Fruit fly (Drosophila melanogaster) whole organism, embryonic: ENCODE data around the gene Nup107.

Source experiments
- B-H1 ChIP-seq: fragments of 200-800 bp; sonication (Bioruptor generic); IDR thresholded peaks from 3 replicates; pipeline ENCODE4 v1.3.6; 2022; ENCODE audit warnings: missing biosample characterization, missing genetic modification characterization
- CG10462 ChIP-seq: fragments of 200-800 bp; sonication (Bioruptor generic); optimal IDR thresholded peaks from 2 replicates; lab custom pipeline; 2016; ENCODE audit warnings: missing biosample characterization, missing genetic modification characterization
- CG13775 ChIP-seq: fragments of 200-800 bp; sonication (Bioruptor generic); optimal IDR thresholded peaks from 3 replicates; lab custom pipeline; 2017; ENCODE audit warnings: missing biosample characterization, mild to moderate bottlenecking, missing genetic modification characterization
- CG16813 ChIP-seq: fragments of 200-800 bp; sonication (Bioruptor generic); IDR thresholded peaks from 3 replicates; pipeline ENCODE4 v1.3.6; 2022; ENCODE audit warnings: missing biosample characterization, missing genetic modification characterization; ENCODE audit not compliant: partially characterized antibody
- CG17359 ChIP-seq: fragments of 200-800 bp; sonication (Bioruptor generic); optimal IDR thresholded peaks from 3 replicates; lab custom pipeline; 2018; ENCODE audit warnings: missing biosample characterization, mild to moderate bottlenecking, missing genetic modification characterization, moderate library complexity
- CG18619 ChIP-seq: fragments of 200-800 bp; sonication (Bioruptor generic); optimal IDR thresholded peaks from 3 replicates; lab custom pipeline; 2017; ENCODE audit warnings: missing biosample characterization, mild to moderate bottlenecking, missing genetic modification characterization
- CG18764 ChIP-seq: fragments of 200-800 bp; sonication (Bioruptor generic); optimal IDR thresholded peaks from 3 replicates; lab custom pipeline; 2016; ENCODE audit warnings: missing biosample characterization, missing genetic modification characterization
- CG3281 ChIP-seq: fragments of 200-800 bp; sonication (Bioruptor generic); optimal IDR thresholded peaks from 3 replicates; lab custom pipeline; 2017; ENCODE audit warnings: missing biosample characterization, mild to moderate bottlenecking, missing genetic modification characterization
- CG3407 ChIP-seq: fragments of 200-800 bp; sonication (Bioruptor generic); optimal IDR thresholded peaks from 2 replicates; lab custom pipeline; 2018; ENCODE audit warnings: missing biosample characterization, mild to moderate bottlenecking, missing genetic modification characterization
- CG4404 ChIP-seq: fragments of 200-800 bp; sonication (Bioruptor generic); IDR thresholded peaks from 2 replicates; pipeline ENCODE4 v1.3.6; 2022; ENCODE audit warnings: missing biosample characterization, missing genetic modification characterization
- CG6272 ChIP-seq: fragments of 200-800 bp; sonication (Bioruptor generic); IDR thresholded peaks from 2 replicates; pipeline ENCODE4 v1.3.6; 2022; ENCODE audit warnings: missing biosample characterization, missing genetic modification characterization
- CG6854 ChIP-seq: fragments of 200-800 bp; sonication (Bioruptor generic); optimal IDR thresholded peaks from 3 replicates; lab custom pipeline; 2017; ENCODE audit warnings: missing biosample characterization, mild to moderate bottlenecking, missing genetic modification characterization
- CG7372 ChIP-seq: fragments of 200-800 bp; sonication (Bioruptor generic); IDR thresholded peaks from 2 replicates; pipeline ENCODE4 v1.3.6; 2022; ENCODE audit warnings: missing biosample characterization, missing genetic modification characterization
- CG8924 ChIP-seq: fragments of 200-800 bp; optimal IDR thresholded peaks from 3 replicates; lab custom pipeline; 2019; ENCODE audit warnings: missing biosample characterization, mild to moderate bottlenecking, missing genetic modification characterization, moderate library complexity
- CG9797 ChIP-seq: fragments of 200-800 bp; sonication (Bioruptor generic); optimal IDR thresholded peaks from 3 replicates; lab custom pipeline; 2018; ENCODE audit warnings: missing biosample characterization, mild to moderate bottlenecking, missing genetic modification characterization
- CoRest ChIP-seq: fragments of 200-800 bp; sonication (Bioruptor generic); optimal IDR thresholded peaks from 3 replicates; lab custom pipeline; 2018; ENCODE audit warnings: missing biosample characterization, mild to moderate bottlenecking, missing genetic modification characterization, moderate library complexity
- Dbx ChIP-seq: fragments of 200-800 bp; sonication (Bioruptor generic); IDR thresholded peaks from 3 replicates; pipeline ENCODE4 v1.3.6; 2022; ENCODE audit warnings: missing biosample characterization, missing genetic modification characterization
- Deaf1 ChIP-seq: fragments of 200-800 bp; optimal IDR thresholded peaks from 3 replicates; lab custom pipeline; 2019; ENCODE audit warnings: missing biosample characterization, mild to moderate bottlenecking, missing genetic modification characterization, moderate library complexity
- H15 ChIP-seq: fragments of 200-800 bp; sonication (Bioruptor generic); IDR thresholded peaks from 3 replicates; pipeline ENCODE4 v1.3.6; 2022; ENCODE audit warnings: missing biosample characterization, missing genetic modification characterization
- HLHmδ ChIP-seq: fragments of 200-800 bp; sonication (Bioruptor generic); optimal IDR thresholded peaks from 2 replicates; lab custom pipeline; 2018; ENCODE audit warnings: missing biosample characterization, mild to moderate bottlenecking, missing genetic modification characterization, moderate library complexity
- Hey ChIP-seq: fragments of 200-800 bp; sonication (Bioruptor generic); optimal IDR thresholded peaks from 3 replicates; lab custom pipeline; 2018; ENCODE audit warnings: missing biosample characterization, mild to moderate bottlenecking, missing genetic modification characterization
- Hr51 ChIP-seq, 2 experiments: fragments of 200-800 bp; sonication (Bioruptor generic); optimal IDR thresholded peaks; 2 replicates in 1 of 2; 3 replicates in 1 of 2; lab custom pipeline; 2016 to 2018; ENCODE audit warnings: missing biosample characterization in 2 of 2, missing genetic modification characterization in 2 of 2, mild to moderate bottlenecking in 1 of 2, moderate library complexity in 1 of 2
- Lim3 ChIP-seq: fragments of 200-800 bp; sonication (Bioruptor generic); IDR thresholded peaks from 2 replicates; pipeline ENCODE4 v1.3.6; 2022; ENCODE audit warnings: missing biosample characterization, missing genetic modification characterization
- Mad ChIP-seq: fragments of 200-800 bp; sonication (Bioruptor generic); optimal IDR thresholded peaks from 2 replicates; lab custom pipeline; 2016; ENCODE audit warnings: missing biosample characterization, missing genetic modification characterization
- Nf-YA ChIP-seq: fragments of 200-800 bp; sonication (Bioruptor generic); IDR thresholded peaks from 2 replicates; pipeline ENCODE4 v1.3.6; 2022; ENCODE audit warnings: missing biosample characterization, missing genetic modification characterization
- NfI ChIP-seq: fragments of 200-800 bp; sonication (Bioruptor generic); optimal IDR thresholded peaks from 3 replicates; lab custom pipeline; 2018; ENCODE audit warnings: missing biosample characterization, mild to moderate bottlenecking, missing genetic modification characterization, moderate library complexity
- Stat92E ChIP-seq, 3 experiments: fragments of >200 bp in 2 of 3; fragments of 200-800 bp in 1 of 3; sonication (Bioruptor generic) in 1 of 3; optimal IDR thresholded peaks; 2 replicates each; lab custom pipeline; 2017 to 2019; ENCODE audit warnings: missing biosample characterization in 3 of 3, missing genetic modification characterization in 3 of 3, mild to moderate bottlenecking in 1 of 3, moderate library complexity in 1 of 3
- bigmax ChIP-seq: fragments of 200-800 bp; sonication (Bioruptor generic); optimal IDR thresholded peaks from 2 replicates; lab custom pipeline; 2018; ENCODE audit warnings: missing biosample characterization, mild to moderate bottlenecking, missing genetic modification characterization
- cato ChIP-seq: fragments of 200-800 bp; sonication (Bioruptor generic); optimal IDR thresholded peaks from 2 replicates; lab custom pipeline; 2016; ENCODE audit warnings: missing biosample characterization, missing genetic modification characterization, borderline replicate concordance
- chif ChIP-seq, 2 experiments: fragments of 200-800 bp; sonication (Bioruptor generic); optimal IDR thresholded peaks; 3 replicates each; lab custom pipeline; 2016; ENCODE audit warnings: missing biosample characterization in 2 of 2, missing genetic modification characterization in 2 of 2
- croc ChIP-seq: fragments of 200-800 bp; sonication (Bioruptor generic); conservative IDR thresholded peaks from 3 replicates; pipeline ENCODE4 v1.3.6; 2022; ENCODE audit warnings: missing biosample characterization, missing genetic modification characterization
- dati ChIP-seq: fragments of 200-800 bp; sonication (Bioruptor generic); IDR thresholded peaks from 2 replicates; pipeline ENCODE4 v1.3.6; 2022; ENCODE audit warnings: missing biosample characterization, missing genetic modification characterization
- gce ChIP-seq: fragments of 200-800 bp; sonication (Bioruptor generic); IDR thresholded peaks from 3 replicates; pipeline ENCODE4 v1.3.6; 2022; ENCODE audit warnings: missing biosample characterization, missing genetic modification characterization
- gcm2 ChIP-seq: fragments of 200-800 bp; sonication (Bioruptor generic); optimal IDR thresholded peaks from 2 replicates; lab custom pipeline; 2016; ENCODE audit warnings: missing biosample characterization, missing genetic modification characterization
- gfzf ChIP-seq: fragments of 200-800 bp; sonication (Bioruptor generic); optimal IDR thresholded peaks from 2 replicates; lab custom pipeline; 2016; ENCODE audit warnings: missing biosample characterization, mild to moderate bottlenecking, missing genetic modification characterization, moderate library complexity
- klu ChIP-seq: fragments of 200-800 bp; sonication (Bioruptor generic); IDR thresholded peaks from 2 replicates; pipeline ENCODE4 v1.3.6; 2022; ENCODE audit warnings: missing biosample characterization, missing genetic modification characterization
- lola ChIP-seq, 3 experiments: fragments of >200 bp in 2 of 3; fragments of 200-800 bp in 1 of 3; sonication (Bioruptor generic) in 1 of 3; optimal IDR thresholded peaks; 2 replicates each; lab custom pipeline; 2017 to 2019; ENCODE audit warnings: missing biosample characterization in 3 of 3, missing genetic modification characterization in 3 of 3, mild to moderate bottlenecking in 1 of 3, moderate library complexity in 1 of 3
- luna ChIP-seq: fragments of 200-800 bp; sonication (Bioruptor generic); optimal IDR thresholded peaks from 2 replicates; lab custom pipeline; 2016; ENCODE audit warnings: missing biosample characterization, missing genetic modification characterization
- mam ChIP-seq: fragments of 200-800 bp; sonication (Bioruptor generic); optimal IDR thresholded peaks from 3 replicates; lab custom pipeline; 2016; ENCODE audit warnings: missing biosample characterization, missing genetic modification characterization
- nom ChIP-seq: fragments of 200-800 bp; sonication (Bioruptor generic); optimal IDR thresholded peaks from 2 replicates; lab custom pipeline; 2017; ENCODE audit warnings: missing biosample characterization, missing genetic modification characterization, mild to moderate bottlenecking, moderate library complexity, missing genetic modification reagents
- org-1 ChIP-seq: fragments of 200-800 bp; sonication (Bioruptor generic); optimal IDR thresholded peaks from 2 replicates; lab custom pipeline; 2017; ENCODE audit warnings: missing biosample characterization, missing genetic modification characterization
- pan ChIP-seq, 4 experiments: fragments of >200 bp in 3 of 4; fragments of 200-800 bp in 1 of 4; sonication (Bioruptor generic) in 1 of 4; optimal IDR thresholded peaks in 3 of 4; IDR thresholded peaks in 1 of 4; 2 replicates each; pipeline versions ENCODE4 v1.3.6 to Lab custom; 2017 to 2022; ENCODE audit warnings: missing biosample characterization in 2 of 4, missing genetic modification characterization in 2 of 4, mixed read lengths in 1 of 4
- peb ChIP-seq: fragments of 200-800 bp; sonication (Bioruptor generic); IDR thresholded peaks from 2 replicates; pipeline ENCODE4 v1.3.6; 2022; ENCODE audit warnings: missing biosample characterization, missing genetic modification characterization
- pfk ChIP-seq: fragments of 200-800 bp; sonication (Bioruptor generic); optimal IDR thresholded peaks from 2 replicates; lab custom pipeline; 2018; ENCODE audit warnings: missing biosample characterization, mild to moderate bottlenecking, missing genetic modification characterization, moderate library complexity
- phol ChIP-seq: fragments of 200-800 bp; sonication (Bioruptor generic); optimal IDR thresholded peaks from 3 replicates; lab custom pipeline; 2018; ENCODE audit warnings: missing biosample characterization, mild to moderate bottlenecking, missing genetic modification characterization, moderate library complexity
- ssp ChIP-seq: fragments of 200-800 bp; sonication (Bioruptor generic); IDR thresholded peaks from 2 replicates; pipeline ENCODE4 v1.3.6; 2022; ENCODE audit warnings: missing biosample characterization, missing genetic modification characterization
- sug ChIP-seq: fragments of 200-800 bp; optimal IDR thresholded peaks from 2 replicates; lab custom pipeline; 2019; ENCODE audit warnings: missing biosample characterization, mild to moderate bottlenecking, missing genetic modification characterization, moderate library complexity
- tx ChIP-seq: fragments of 200-800 bp; sonication (Bioruptor generic); optimal IDR thresholded peaks from 2 replicates; lab custom pipeline; 2016; ENCODE audit warnings: missing biosample characterization, missing genetic modification characterization
- wdn ChIP-seq: fragments of 200-800 bp; sonication (Bioruptor generic); IDR thresholded peaks from 2 replicates; pipeline ENCODE4 v1.3.6; 2022; ENCODE audit warnings: missing biosample characterization, missing genetic modification characterization

The Nup107 gene

dm6 chr2L:10732343-10732808 is 3.5 kb downstream of the Nup107 start, which contains the start of the genes EMC3 and Dpy-30L1 (continued):
- TF ChIP-seq CG13775 (GFP tag; lab: Kevin White, UChicago) = peak; percentile 70
- TF ChIP-seq bigmax (GFP tag; lab: Kevin White, UChicago) = no peak
- TF ChIP-seq H15 = no peak
- no peak for TF ChIP-seq CG18619 (GFP tag; lab: Kevin White, UChicago)
- TF ChIP-seq pan (optimal IDR thresholded peaks at IDR 0.05; lab: Kevin White, UChicago) = no peak
- TF ChIP-seq pan (GFP tag; optimal IDR thresholded peaks at IDR 0.05 in 1 of 2, IDR thresholded peaks at IDR 0.05 in 1 of 2) = peak in 1 of 2 experiments; percentile 53
- TF ChIP-seq CG3281 (GFP tag; lab: Kevin White, UChicago) = no peak
- TF ChIP-seq CG6854 (GFP tag; lab: Kevin White, UChicago) = no peak
- TF ChIP-seq gfzf (GFP tag; lab: Kevin White, UChicago) = peak; percentile 7
- TF ChIP-seq sug (tag; lab: Kevin White, UChicago) = no peak
- TF ChIP-seq chif (GFP tag; optimal IDR thresholded peaks at IDR 0.05; lab: Kevin White, UChicago) = peak in 1 of 2 experiments; percentile 44
- TF ChIP-seq org-1 (GFP tag; lab: Kevin White, UChicago) = no peak
- no peak for TF ChIP-seq HLHmδ (GFP tag; lab: Kevin White, UChicago)
- peak; percentile 12 for TF ChIP-seq gcm2 (GFP tag; lab: Kevin White, UChicago)
- TF ChIP-seq Hr51 (GFP tag; optimal IDR thresholded peaks at IDR 0.05; lab: Kevin White, UChicago) = peak in 1 of 2 experiments; percentile 30
- TF ChIP-seq B-H1 = no peak
- TF ChIP-seq CG3407 (GFP tag; lab: Kevin White, UChicago) = no peak
- TF ChIP-seq CoRest = peak; percentile 74
- no peak for TF ChIP-seq Lim3 (GFP tag; lab: Robert Waterston, UW)
- peak; percentile 12; the same call in 1 of the 2 replicates for TF ChIP-seq klu
- peak; percentile 55 for TF ChIP-seq mam
- TF ChIP-seq lola (GFP tag; optimal IDR thresholded peaks at IDR 0.05; lab: Kevin White, UChicago) = peak in 1 of 3 experiments; percentile 50
- TF ChIP-seq CG10462 (GFP tag; lab: Kevin White, UChicago) = no peak
- peak; percentile 68 for TF ChIP-seq phol (tag; lab: Kevin White, UChicago)
- TF ChIP-seq Mad (GFP tag; lab: Kevin White, UChicago) = no peak
- TF ChIP-seq Nf-YA (GFP tag; lab: Robert Waterston, UW) = no peak
- TF ChIP-seq dati (GFP tag; lab: Robert Waterston, UW) = no peak
- TF ChIP-seq peb = no peak
- no peak for TF ChIP-seq cato (GFP tag; lab: Kevin White, UChicago)
- peak; percentile 75 for TF ChIP-seq Dbx (GFP tag; lab: Robert Waterston, UW)
- no peak for TF ChIP-seq Deaf1 (tag; lab: Kevin White, UChicago)
- no peak for TF ChIP-seq wdn (GFP tag; lab: Robert Waterston, UW)
- no peak for TF ChIP-seq CG9797
- no peak for TF ChIP-seq CG8924
- no peak for TF ChIP-seq Stat92E (GFP tag; optimal IDR thresholded peaks at IDR 0.05; lab: Kevin White, UChicago)
- TF ChIP-seq CG18764 (GFP tag; lab: Kevin White, UChicago) = peak; percentile 18
- TF ChIP-seq CG4404 (GFP tag; lab: Robert Waterston, UW) = no peak
- peak; percentile 59 for TF ChIP-seq CG17359
- 0 out of 2 replicates have a peak, but pooled peaks have one; percentile 23 for TF ChIP-seq CG7372 (GFP tag; lab: Robert Waterston, UW)
- peak; percentile 19; the same call in 1 of the 2 replicates for TF ChIP-seq ssp
- TF ChIP-seq nom (GFP tag; lab: Kevin White, UChicago) = no peak
- TF ChIP-seq CG6272 (GFP tag; lab: Robert Waterston, UW) = 0 out of 2 replicates have a peak, but pooled peaks have one; percentile 27
- TF ChIP-seq NfI (GFP tag; lab: Kevin White, UChicago) = peak; percentile 33
- TF ChIP-seq Hey = no peak
- no peak for TF ChIP-seq gce (GFP tag; lab: Robert Waterston, UW)
- TF ChIP-seq tx (GFP tag; lab: Kevin White, UChicago) = peak; percentile 25
- TF ChIP-seq CG16813 (GFP tag; lab: Robert Waterston, UW) = peak; percentile 88
- TF ChIP-seq pfk (GFP tag; lab: Kevin White, UChicago) = no peak
- TF ChIP-seq croc (GFP tag; lab: Robert Waterston, UW) = no peak
- TF ChIP-seq luna (GFP tag; lab: Kevin White, UChicago) = no peak
